Fruit fly (Drosophila melanogaster): ENCODE measurements around the gene rudhira.
A peak's percentile ranks its signal among the peaks of the same experiment; 100 is the strongest.

rudhira gene

DNA sequence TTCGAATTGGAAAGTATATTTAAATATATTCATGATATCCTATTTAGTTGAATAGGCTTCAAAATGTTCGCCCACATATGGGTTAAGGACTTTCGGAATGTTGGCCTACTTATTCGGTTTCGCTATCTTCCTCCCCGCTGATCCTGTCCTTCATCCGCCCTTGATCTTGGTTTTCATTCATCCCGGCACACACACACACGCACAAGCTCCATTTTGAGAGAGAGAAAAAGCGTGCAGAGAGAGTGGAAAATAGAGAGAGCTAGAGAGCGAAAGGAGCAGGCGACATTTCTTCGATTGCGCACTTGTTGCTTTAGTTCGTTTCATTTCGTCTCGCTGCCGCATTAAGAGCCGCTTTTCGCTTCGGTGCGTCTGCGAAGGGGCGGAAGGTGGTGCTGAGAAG, 29.6 kb upstream of the rudhira start, which contains the start of gene Karl:
Gene Karl (plus strand): TSS at position 301 of the 400 bp plus-strand sequence.
- TF ChIP-seq CG1620 (GFP tag; optimal IDR thresholded peaks at IDR 0.05) (no peak), kay (GFP tag; ENCODE audit: borderline replicate concordance) (no peak), CG5204 (GFP tag; optimal IDR thresholded peaks at IDR 0.05) (no peak), pad (GFP tag; optimal IDR thresholded peaks at IDR 0.05) (no peak), cic (GFP tag; optimal IDR thresholded peaks at IDR 0.05) (no peak), CG7101 (tag; optimal IDR thresholded peaks at IDR 0.05) (no peak), tj (GFP tag; optimal IDR thresholded peaks at IDR 0.05) (no peak), CG14711 (tag; optimal IDR thresholded peaks at IDR 0.05) (no peak), bab1 (GFP tag; optimal IDR thresholded peaks at IDR 0.05) (no peak), CG33017 (tag; optimal IDR thresholded peaks at IDR 0.05) (no peak), Crg-1 (GFP tag; optimal IDR thresholded peaks at IDR 0.05) (no peak), Mnt (GFP tag; optimal IDR thresholded peaks at IDR 0.05) (no peak), CG12768 (GFP tag; optimal IDR thresholded peaks at IDR 0.05) (no peak), toe (GFP tag; optimal IDR thresholded peaks at IDR 0.05) (no peak), Clk (GFP tag; optimal IDR thresholded peaks at IDR 0.05) (no peak), CG11617 (GFP tag; optimal IDR thresholded peaks at IDR 0.05) (no peak)

DNA sequence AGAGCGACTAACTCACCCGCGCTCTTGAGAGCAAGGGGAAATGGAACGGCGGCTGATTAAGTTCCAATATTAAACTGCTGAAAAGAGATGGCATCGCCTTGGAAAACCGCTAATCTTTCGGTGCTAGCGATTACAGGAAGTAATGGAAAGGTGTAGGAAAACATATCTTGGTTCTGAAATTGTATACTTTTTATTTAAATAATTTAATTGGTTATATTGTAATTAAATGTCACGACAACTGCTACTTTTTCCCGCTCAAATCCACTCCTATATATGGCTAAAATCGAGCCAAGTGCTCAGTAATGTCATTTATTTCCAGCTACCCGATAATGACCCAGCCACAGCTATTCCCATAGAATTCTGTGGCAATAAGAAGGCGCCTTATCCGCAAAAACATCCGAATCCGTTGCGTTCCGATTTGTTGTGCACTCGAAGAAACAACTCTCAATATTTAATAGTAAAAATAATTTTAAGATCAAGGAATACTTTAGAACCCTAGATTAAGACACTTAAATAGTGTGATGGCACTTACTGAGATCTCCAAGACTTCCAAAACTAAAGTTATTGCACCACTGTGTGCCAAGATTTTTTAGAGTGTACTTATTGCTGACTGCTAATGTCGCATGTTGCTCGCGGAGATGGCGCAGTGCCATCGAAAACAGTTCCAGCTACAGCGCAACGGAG, 28.4 kb upstream of the rudhira start:
- TF ChIP-seq CG5204 (GFP tag; optimal IDR thresholded peaks at IDR 0.05) = no peak
- TF ChIP-seq toe (GFP tag; optimal IDR thresholded peaks at IDR 0.05) = no peak
- no peak for TF ChIP-seq CG14711 (tag; optimal IDR thresholded peaks at IDR 0.05)
- no peak for TF ChIP-seq CG7101 (tag; optimal IDR thresholded peaks at IDR 0.05)
- no peak for TF ChIP-seq tj (GFP tag; optimal IDR thresholded peaks at IDR 0.05)
- no peak for TF ChIP-seq bab1 (GFP tag; optimal IDR thresholded peaks at IDR 0.05)
- TF ChIP-seq CG1620 (GFP tag; optimal IDR thresholded peaks at IDR 0.05) = no peak
- no peak for TF ChIP-seq Crg-1 (GFP tag; optimal IDR thresholded peaks at IDR 0.05)
- TF ChIP-seq pad (GFP tag; optimal IDR thresholded peaks at IDR 0.05) = no peak
- no peak for TF ChIP-seq Hr96 (GFP tag; optimal IDR thresholded peaks at IDR 0.05)
- no peak for TF ChIP-seq cic (GFP tag; optimal IDR thresholded peaks at IDR 0.05)
- TF ChIP-seq CG12768 (GFP tag; optimal IDR thresholded peaks at IDR 0.05) = no peak
- TF ChIP-seq CG11617 (GFP tag; optimal IDR thresholded peaks at IDR 0.05) = no peak
- no peak for TF ChIP-seq Clk (GFP tag; optimal IDR thresholded peaks at IDR 0.05)

- TF ChIP-seq CG5204 (GFP tag; optimal IDR thresholded peaks at IDR 0.05) = no peak
- peak; percentile 16 for TF ChIP-seq CG14711 (tag; optimal IDR thresholded peaks at IDR 0.05)
- TF ChIP-seq cnc (optimal IDR thresholded peaks at IDR 0.05) = no peak
- no peak for TF ChIP-seq Hr96 (GFP tag; optimal IDR thresholded peaks at IDR 0.05)
- TF ChIP-seq cic (GFP tag; optimal IDR thresholded peaks at IDR 0.05) = no peak
- TF ChIP-seq CG11617 (GFP tag; optimal IDR thresholded peaks at IDR 0.05) = peak; percentile 21
- no peak for TF ChIP-seq tj (GFP tag; optimal IDR thresholded peaks at IDR 0.05)
- TF ChIP-seq bab1 (GFP tag; optimal IDR thresholded peaks at IDR 0.05) = peak; percentile 13
- TF ChIP-seq CG12768 (GFP tag; optimal IDR thresholded peaks at IDR 0.05) = no peak
- no peak for TF ChIP-seq CG33017 (tag; optimal IDR thresholded peaks at IDR 0.05)
- no peak for TF ChIP-seq toe (GFP tag; optimal IDR thresholded peaks at IDR 0.05)
- TF ChIP-seq kay (GFP tag; ENCODE audit: borderline replicate concordance) = no peak
- TF ChIP-seq pad (GFP tag; optimal IDR thresholded peaks at IDR 0.05) = peak; percentile 57
- TF ChIP-seq Crg-1 (GFP tag; optimal IDR thresholded peaks at IDR 0.05) = peak; percentile 75
- no peak for TF ChIP-seq CG7045 (GFP tag; optimal IDR thresholded peaks at IDR 0.05)
- peak; percentile 45 for TF ChIP-seq Mnt (GFP tag; optimal IDR thresholded peaks at IDR 0.05)
- no peak for TF ChIP-seq Clk (GFP tag; optimal IDR thresholded peaks at IDR 0.05)
- peak; percentile 74 for TF ChIP-seq ovo (GFP tag; optimal IDR thresholded peaks at IDR 0.05)
- TF ChIP-seq CG7101 (tag; optimal IDR thresholded peaks at IDR 0.05) = peak; percentile 53
- peak; percentile 75 for TF ChIP-seq CG1620 (GFP tag; optimal IDR thresholded peaks at IDR 0.05)
Observed at dm6 chrX:11792415-11793328, 24.0 kb upstream of the rudhira start, which contains the start of gene CkIIbeta. TSS of gene CkIIbeta (plus strand) at chrX:11792533.

DNA sequence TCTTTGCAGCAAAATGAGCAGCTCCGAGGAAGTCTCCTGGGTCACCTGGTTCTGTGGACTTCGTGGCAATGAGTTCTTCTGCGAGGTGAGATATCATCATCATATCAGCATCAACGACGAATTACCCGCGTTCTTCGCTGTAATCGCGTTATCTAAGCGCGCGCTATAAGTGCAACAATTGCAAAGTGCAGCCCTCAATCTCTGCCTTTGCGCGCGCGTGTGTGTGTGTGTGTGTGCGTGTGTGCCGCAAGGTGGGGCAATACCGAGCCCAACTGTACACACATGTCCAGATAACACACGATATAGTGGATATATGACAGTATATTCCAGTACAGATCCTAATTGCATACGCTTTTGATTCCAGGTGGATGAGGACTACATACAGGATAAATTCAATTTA, 23.3 kb upstream of the rudhira start:
- TF ChIP-seq cic (GFP tag; optimal IDR thresholded peaks at IDR 0.05) (no peak), kay (GFP tag; ENCODE audit: borderline replicate concordance) (no peak), cnc (optimal IDR thresholded peaks at IDR 0.05) (no peak), Hr96 (GFP tag; optimal IDR thresholded peaks at IDR 0.05) (no peak), ovo (GFP tag; optimal IDR thresholded peaks at IDR 0.05) (no peak), toe (GFP tag; optimal IDR thresholded peaks at IDR 0.05) (no peak), pad (GFP tag; optimal IDR thresholded peaks at IDR 0.05) (no peak), Clk (GFP tag; optimal IDR thresholded peaks at IDR 0.05) (no peak), CG11617 (GFP tag; optimal IDR thresholded peaks at IDR 0.05) (no peak), Crg-1 (GFP tag; optimal IDR thresholded peaks at IDR 0.05) (no peak), CG7101 (tag; optimal IDR thresholded peaks at IDR 0.05) (no peak), Mnt (GFP tag; optimal IDR thresholded peaks at IDR 0.05) (no peak), CG7045 (GFP tag; optimal IDR thresholded peaks at IDR 0.05) (no peak), tj (GFP tag; optimal IDR thresholded peaks at IDR 0.05) (no peak)

- no peak for TF ChIP-seq tj (GFP tag; optimal IDR thresholded peaks at IDR 0.05)
- no peak for TF ChIP-seq CG12768 (GFP tag; optimal IDR thresholded peaks at IDR 0.05)
Observed at dm6 chrX:11796925-11797324, 19.8 kb upstream of the rudhira start.
